Fruit fly (Drosophila melanogaster) whole organism, embryonic: ENCODE results near the gene eys.

Experiments
- B-H2 ChIP-seq: fragments of 200-800 bp; sonication (Bioruptor generic); optimal IDR thresholded peaks from 2 replicates; lab custom pipeline; 2018; ENCODE audit warnings: missing biosample characterization, mild to moderate bottlenecking, missing genetic modification characterization
- Bteb2 ChIP-seq: fragments of 200-800 bp; sonication (Bioruptor generic); optimal IDR thresholded peaks from 2 replicates; lab custom pipeline; 2016; ENCODE audit warnings: missing biosample characterization, missing genetic modification characterization
- CG10543 ChIP-seq: fragments of 200-800 bp; sonication (Bioruptor generic); optimal IDR thresholded peaks from 3 replicates; lab custom pipeline; 2017; ENCODE audit warnings: missing biosample characterization, mild to moderate bottlenecking, missing genetic modification characterization, moderate library complexity
- CG12155 ChIP-seq: fragments of 200-800 bp; sonication (Bioruptor generic); optimal IDR thresholded peaks from 3 replicates; lab custom pipeline; 2016; ENCODE audit warnings: missing biosample characterization, missing genetic modification characterization
- CG1233 ChIP-seq: fragments of 200-800 bp; sonication (Bioruptor generic); optimal IDR thresholded peaks from 4 replicates; lab custom pipeline; 2018; ENCODE audit warnings: missing biosample characterization, mild to moderate bottlenecking, missing genetic modification characterization
- CG13287 ChIP-seq: fragments of 200-800 bp; sonication (Bioruptor generic); IDR thresholded peaks from 2 replicates; pipeline ENCODE4 v1.3.6; 2022; ENCODE audit warnings: missing biosample characterization, missing genetic modification characterization; ENCODE audit not compliant: partially characterized antibody
- CG13894 ChIP-seq: fragments of 200-800 bp; sonication (Bioruptor generic); optimal IDR thresholded peaks from 3 replicates; lab custom pipeline; 2018; ENCODE audit warnings: missing biosample characterization, mild to moderate bottlenecking, missing genetic modification characterization, moderate library complexity
- CG15011 ChIP-seq: fragments of 200-800 bp; sonication (Bioruptor generic); optimal IDR thresholded peaks from 3 replicates; lab custom pipeline; 2018; ENCODE audit warnings: missing biosample characterization, mild to moderate bottlenecking, missing genetic modification characterization
- CG15269 ChIP-seq: fragments of 200-800 bp; sonication (Bioruptor generic); optimal IDR thresholded peaks from 2 replicates; lab custom pipeline; 2018; ENCODE audit warnings: missing biosample characterization, mild to moderate bottlenecking, missing genetic modification characterization, moderate library complexity
- CG15696 ChIP-seq: fragments of 200-800 bp; sonication (Bioruptor generic); optimal IDR thresholded peaks from 2 replicates; lab custom pipeline; 2019; ENCODE audit warnings: missing biosample characterization, mild to moderate bottlenecking, missing genetic modification characterization, moderate library complexity
- CG16779 ChIP-seq: fragments of 200-800 bp; sonication (Bioruptor generic); IDR thresholded peaks from 2 replicates; pipeline ENCODE4 v1.3.6; 2022; ENCODE audit warnings: missing biosample characterization, missing genetic modification characterization
- CG2120 ChIP-seq: fragments of 200-800 bp; sonication (Bioruptor generic); optimal IDR thresholded peaks from 3 replicates; lab custom pipeline; 2016; ENCODE audit warnings: missing biosample characterization, missing genetic modification characterization
- CG2199 ChIP-seq: fragments of 200-800 bp; sonication (Bioruptor generic); IDR thresholded peaks from 3 replicates; pipeline ENCODE4 v1.3.6; 2022; ENCODE audit warnings: missing biosample characterization, missing genetic modification characterization
- CG30020 ChIP-seq: fragments of 200-800 bp; optimal IDR thresholded peaks from 2 replicates; lab custom pipeline; 2019; ENCODE audit warnings: missing biosample characterization, mild to moderate bottlenecking, missing genetic modification characterization, moderate library complexity
- CG34422 ChIP-seq: fragments of 200-800 bp; sonication (Bioruptor generic); IDR thresholded peaks from 3 replicates; pipeline ENCODE4 v1.3.6; 2022; ENCODE audit warnings: missing biosample characterization, missing genetic modification characterization
- CG3847 ChIP-seq: fragments of 200-800 bp; sonication (Bioruptor generic); IDR thresholded peaks from 2 replicates; pipeline ENCODE4 v1.3.6; 2022; ENCODE audit warnings: missing biosample characterization, missing genetic modification characterization
- CG4404 ChIP-seq: fragments of 200-800 bp; sonication (Bioruptor generic); IDR thresholded peaks from 2 replicates; pipeline ENCODE4 v1.3.6; 2022; ENCODE audit warnings: missing biosample characterization, missing genetic modification characterization
- CG6854 ChIP-seq: fragments of 200-800 bp; sonication (Bioruptor generic); optimal IDR thresholded peaks from 3 replicates; lab custom pipeline; 2017; ENCODE audit warnings: missing biosample characterization, mild to moderate bottlenecking, missing genetic modification characterization
- CG7556 ChIP-seq: fragments of 200-800 bp; sonication (Bioruptor generic); optimal IDR thresholded peaks from 2 replicates; lab custom pipeline; 2017; ENCODE audit warnings: missing biosample characterization, mild to moderate bottlenecking, missing genetic modification characterization
- CG7786 ChIP-seq: fragments of 200-800 bp; sonication (Bioruptor generic); optimal IDR thresholded peaks from 2 replicates; lab custom pipeline; 2016; ENCODE audit warnings: missing biosample characterization, missing genetic modification characterization
- CG8765 ChIP-seq: fragments of 200-800 bp; sonication (Bioruptor generic); IDR thresholded peaks from 2 replicates; pipeline ENCODE4 v1.3.6; 2022; ENCODE audit warnings: missing biosample characterization, missing genetic modification characterization
- CG8924 ChIP-seq: fragments of 200-800 bp; optimal IDR thresholded peaks from 3 replicates; lab custom pipeline; 2019; ENCODE audit warnings: missing biosample characterization, mild to moderate bottlenecking, missing genetic modification characterization, moderate library complexity
- CG9817 ChIP-seq: fragments of 200-800 bp; sonication (Bioruptor generic); optimal IDR thresholded peaks from 2 replicates; lab custom pipeline; 2018; ENCODE audit warnings: missing biosample characterization, mild to moderate bottlenecking, missing genetic modification characterization, moderate library complexity
- CG9932 ChIP-seq: fragments of 200-800 bp; sonication (Bioruptor generic); IDR thresholded peaks from 2 replicates; pipeline ENCODE4 v1.3.6; 2022; ENCODE audit warnings: missing biosample characterization, missing genetic modification characterization
- Dbx ChIP-seq: fragments of 200-800 bp; sonication (Bioruptor generic); IDR thresholded peaks from 3 replicates; pipeline ENCODE4 v1.3.6; 2022; ENCODE audit warnings: missing biosample characterization, missing genetic modification characterization
- E2f2 ChIP-seq: fragments of 200-800 bp; sonication (Bioruptor generic); IDR thresholded peaks from 2 replicates; pipeline ENCODE4 v1.3.6; 2022; ENCODE audit warnings: missing biosample characterization, missing genetic modification characterization
- Elba2 ChIP-seq: fragments of 200-800 bp; sonication (Bioruptor generic); optimal IDR thresholded peaks from 3 replicates; lab custom pipeline; 2016; ENCODE audit warnings: missing biosample characterization, missing genetic modification characterization
- Fer3 ChIP-seq: fragments of 200-800 bp; sonication (Bioruptor generic); optimal IDR thresholded peaks from 2 replicates; lab custom pipeline; 2018; ENCODE audit warnings: missing biosample characterization, mild to moderate bottlenecking, missing genetic modification characterization, moderate library complexity
- H2.0 ChIP-seq: fragments of 200-800 bp; sonication (Bioruptor generic); IDR thresholded peaks from 2 replicates; pipeline ENCODE4 v1.3.6; 2022; ENCODE audit warnings: missing biosample characterization, missing genetic modification characterization
- Hand ChIP-seq: fragments of 200-800 bp; sonication (Bioruptor generic); optimal IDR thresholded peaks from 2 replicates; lab custom pipeline; 2017; ENCODE audit warnings: mild to moderate bottlenecking, missing biosample characterization, missing genetic modification reagents, missing genetic modification characterization
- Hr51 ChIP-seq, 2 experiments: fragments of 200-800 bp; sonication (Bioruptor generic); optimal IDR thresholded peaks; 2 replicates in 1 of 2; 3 replicates in 1 of 2; lab custom pipeline; 2016 to 2018; ENCODE audit warnings: missing biosample characterization in 2 of 2, missing genetic modification characterization in 2 of 2, mild to moderate bottlenecking in 1 of 2, moderate library complexity in 1 of 2
- PHDP ChIP-seq: fragments of 200-800 bp; sonication (Bioruptor generic); optimal IDR thresholded peaks from 3 replicates; lab custom pipeline; 2018; ENCODE audit warnings: missing biosample characterization, mild to moderate bottlenecking, missing genetic modification characterization, moderate library complexity
- Rfx ChIP-seq: fragments of 200-800 bp; sonication (Bioruptor generic); IDR thresholded peaks from 2 replicates; pipeline ENCODE4 v1.3.6; 2022; ENCODE audit warnings: missing biosample characterization, missing genetic modification characterization
- Sin3A ChIP-seq: fragments of >200 bp; optimal IDR thresholded peaks from 2 replicates; lab custom pipeline; 2018
- Six4 ChIP-seq: fragments of 200-800 bp; sonication (Bioruptor generic); optimal IDR thresholded peaks from 2 replicates; lab custom pipeline; 2016; ENCODE audit warnings: missing biosample characterization, missing genetic modification characterization
- Sox102F ChIP-seq: fragments of 200-800 bp; sonication (Bioruptor generic); optimal IDR thresholded peaks from 2 replicates; lab custom pipeline; 2018; ENCODE audit warnings: missing biosample characterization, mild to moderate bottlenecking, missing genetic modification characterization, moderate library complexity
- Taf1 ChIP-seq: fragments of 200-800 bp; sonication (Bioruptor generic); IDR thresholded peaks from 2 replicates; pipeline ENCODE4 v1.3.6; 2022; ENCODE audit warnings: missing biosample characterization, missing genetic modification characterization
- abd-A ChIP-seq: fragments of 200-800 bp; sonication (Bioruptor generic); optimal IDR thresholded peaks from 3 replicates; lab custom pipeline; 2019; ENCODE audit warnings: missing biosample characterization, mild to moderate bottlenecking, missing genetic modification characterization, moderate library complexity
- ara ChIP-seq: fragments of 200-800 bp; sonication (Bioruptor generic); IDR thresholded peaks from 2 replicates; pipeline ENCODE4 v1.3.6; 2022; ENCODE audit warnings: missing biosample characterization, missing genetic modification characterization
- az2 ChIP-seq: fragments of 200-800 bp; sonication (Bioruptor generic); optimal IDR thresholded peaks from 3 replicates; lab custom pipeline; 2016; ENCODE audit warnings: missing biosample characterization, missing genetic modification characterization
- cwo ChIP-seq: fragments of 200-800 bp; sonication (Bioruptor generic); optimal IDR thresholded peaks from 3 replicates; lab custom pipeline; 2017; ENCODE audit warnings: missing biosample characterization, missing genetic modification characterization, mild to moderate bottlenecking, moderate library complexity, missing genetic modification reagents
- en ChIP-seq: fragments of 200-800 bp; sonication (Bioruptor generic); optimal IDR thresholded peaks from 2 replicates; lab custom pipeline; 2016; ENCODE audit warnings: missing biosample characterization, missing genetic modification characterization
- fd3F ChIP-seq: fragments of 200-800 bp; sonication (Bioruptor generic); optimal IDR thresholded peaks from 2 replicates; lab custom pipeline; 2018; ENCODE audit warnings: missing biosample characterization, mild to moderate bottlenecking, missing genetic modification characterization, moderate library complexity
- hkb ChIP-seq, 2 experiments: fragments of 200-800 bp in 1 of 2; fragments of >200 bp in 1 of 2; sonication (Bioruptor generic) in 1 of 2; IDR thresholded peaks in 1 of 2; optimal IDR thresholded peaks in 1 of 2; 2 replicates each; pipeline versions ENCODE4 v1.3.6 to Lab custom; 2017 to 2022; ENCODE audit warnings: missing biosample characterization in 1 of 2, missing genetic modification characterization in 1 of 2
- lab ChIP-seq: fragments of 200-800 bp; sonication (Bioruptor generic); optimal IDR thresholded peaks from 3 replicates; lab custom pipeline; 2017; ENCODE audit warnings: missing biosample characterization, missing genetic modification characterization, mild to moderate bottlenecking, moderate library complexity, missing genetic modification reagents
- lilli ChIP-seq: fragments of 200-800 bp; sonication (Bioruptor generic); optimal IDR thresholded peaks from 3 replicates; lab custom pipeline; 2016; ENCODE audit warnings: missing biosample characterization, missing genetic modification characterization
- slbo ChIP-seq: fragments of 200-800 bp; sonication (Bioruptor generic); IDR thresholded peaks from 2 replicates; pipeline ENCODE4 v1.3.6; 2022; ENCODE audit warnings: missing biosample characterization, missing genetic modification characterization
- sug ChIP-seq: fragments of 200-800 bp; optimal IDR thresholded peaks from 2 replicates; lab custom pipeline; 2019; ENCODE audit warnings: missing biosample characterization, mild to moderate bottlenecking, missing genetic modification characterization, moderate library complexity
- tgo ChIP-seq: fragments of 200-800 bp; sonication (Bioruptor generic); IDR thresholded peaks from 3 replicates; pipeline ENCODE4 v1.3.6; 2022; ENCODE audit warnings: missing biosample characterization, missing genetic modification characterization
- wek ChIP-seq: fragments of 200-800 bp; sonication (Bioruptor generic); optimal IDR thresholded peaks from 3 replicates; lab custom pipeline; 2018; ENCODE audit warnings: missing biosample characterization, mild to moderate bottlenecking, missing genetic modification characterization, moderate library complexity

Gene eys

DNA sequence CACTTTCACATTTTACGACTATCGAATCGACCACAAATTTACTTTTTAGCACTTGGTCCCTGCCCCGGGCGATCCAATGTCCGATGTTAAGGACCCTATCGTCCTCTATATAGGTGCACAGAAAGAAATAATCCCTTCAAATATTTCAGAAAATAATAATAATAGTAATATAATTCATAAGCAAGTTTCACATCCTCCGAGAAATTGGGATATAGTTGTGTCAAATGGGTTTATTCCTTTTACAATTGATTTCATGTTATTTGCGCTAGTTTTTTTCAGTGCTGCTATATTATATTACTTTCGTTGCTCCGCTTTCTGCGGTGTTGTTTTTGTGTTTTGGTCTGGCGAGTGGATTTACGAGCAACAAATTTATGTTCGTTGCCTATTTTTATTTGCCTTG is 37.0 kb downstream of the eys start (continued):
- TF ChIP-seq Hand: peak; percentile 72
- peak; percentile 45 for TF ChIP-seq lilli
- 0 out of 2 replicates have a peak, but pooled peaks have one; percentile 13 for TF ChIP-seq H2.0 (GFP tag; lab: Robert Waterston, UW)
- TF ChIP-seq Rfx (GFP tag; lab: Robert Waterston, UW): peak; percentile 68
- TF ChIP-seq hkb (optimal IDR thresholded peaks at IDR 0.05; lab: Kevin White, UChicago): no peak
- TF ChIP-seq hkb (GFP tag; IDR thresholded peaks at IDR 0.05; lab: Robert Waterston, UW): 0 out of 2 replicates have a peak, but pooled peaks have one; percentile 38
- TF ChIP-seq CG2120 (GFP tag; lab: Kevin White, UChicago): peak; percentile 53
- TF ChIP-seq ara (GFP tag; lab: Robert Waterston, UW): 0 out of 2 replicates have a peak, but pooled peaks have one; percentile 7
- no peak for TF ChIP-seq Taf1 (GFP tag; lab: Robert Waterston, UW)
- peak; percentile 17 for TF ChIP-seq CG10543 (GFP tag; lab: Kevin White, UChicago)
- peak; percentile 38 for TF ChIP-seq CG8924 (tag; lab: Kevin White, UChicago)
- peak; percentile 51 for TF ChIP-seq CG4404
- TF ChIP-seq PHDP (tag; lab: Kevin White, UChicago): no peak
- TF ChIP-seq E2f2 (GFP tag; lab: Robert Waterston, UW): peak; percentile 29; the same call in 1 of the 2 replicates
- peak; percentile 6 for TF ChIP-seq az2
- no peak for TF ChIP-seq CG7786 (GFP tag; lab: Kevin White, UChicago)
- peak; percentile 49; the same call in 1 of the 2 replicates for TF ChIP-seq CG9932
- no peak for TF ChIP-seq CG2199
- peak; percentile 53 for TF ChIP-seq CG7556 (GFP tag; lab: Kevin White, UChicago)
- TF ChIP-seq B-H2: peak; percentile 46
- TF ChIP-seq CG9817: peak; percentile 50
- no peak for TF ChIP-seq CG8765 (GFP tag; lab: Robert Waterston, UW)
- TF ChIP-seq abd-A: peak; percentile 75
- TF ChIP-seq CG13894: peak; percentile 82
- TF ChIP-seq tgo (GFP tag; lab: Robert Waterston, UW): peak; percentile 41; the same call in 1 of the 3 replicates
- peak; percentile 39 for TF ChIP-seq CG6854
- TF ChIP-seq slbo (GFP tag; lab: Robert Waterston, UW): peak; percentile 34
- no peak for TF ChIP-seq en (GFP tag; lab: Kevin White, UChicago)
- TF ChIP-seq Fer3 (tag; lab: Kevin White, UChicago): peak; percentile 47
- peak; percentile 16 for TF ChIP-seq CG12155
- peak; percentile 53 for TF ChIP-seq CG3847 (GFP tag; lab: Robert Waterston, UW)
- no peak for TF ChIP-seq CG34422
- peak; percentile 5 for TF ChIP-seq CG1233
- TF ChIP-seq Elba2 (GFP tag; lab: Kevin White, UChicago): no peak
- TF ChIP-seq Dbx (GFP tag; lab: Robert Waterston, UW): peak; percentile 60; the same call in 1 of the 3 replicates
- no peak for TF ChIP-seq CG30020 (tag; lab: Kevin White, UChicago)
- TF ChIP-seq CG16779: no peak
- peak; percentile 28 for TF ChIP-seq fd3F (GFP tag; lab: Kevin White, UChicago)
- no peak for TF ChIP-seq CG15011 (GFP tag; lab: Kevin White, UChicago)
- TF ChIP-seq Bteb2 (GFP tag; lab: Kevin White, UChicago): no peak
- no peak for TF ChIP-seq CG15696
- TF ChIP-seq CG15269: peak; percentile 57
- TF ChIP-seq sug (tag; lab: Kevin White, UChicago): no peak
- TF ChIP-seq wek (GFP tag; lab: Kevin White, UChicago): no peak
- TF ChIP-seq Six4 (GFP tag; lab: Kevin White, UChicago): no peak
- no peak for TF ChIP-seq CG13287
- peak; percentile 30 for TF ChIP-seq Sox102F (GFP tag; lab: Kevin White, UChicago)
- peak; percentile 37 for TF ChIP-seq cwo (GFP tag; lab: Kevin White, UChicago)
- no peak for TF ChIP-seq Sin3A (lab: Kevin White, UChicago)
- peak in 1 of 2 experiments; percentile 60 for TF ChIP-seq Hr51 (GFP tag; optimal IDR thresholded peaks at IDR 0.05; lab: Kevin White, UChicago)
- TF ChIP-seq lab: peak; percentile 74
